Fruit fly (Drosophila melanogaster) S2 (cell line): Measurements from ENCODE around the gene CG4839.

Experiments
- CG8478 ChIP-seq: fragments of >200 bp; optimal IDR thresholded peaks from 2 replicates; lab custom pipeline; 2018
- CTCF ChIP-seq, 2 experiments: fragments of >200 bp; optimal IDR thresholded peaks; 2 replicates each; lab custom pipeline; 2018

- no peak for TF ChIP-seq CG8478 (lab: Kevin White, UChicago)
- no peak for TF ChIP-seq CTCF (optimal IDR thresholded peaks at IDR 0.05; lab: Kevin White, UChicago)
These were observed 13.8 kb upstream of the CG4839 start for dm6 chr2L:10130763-10131162.
